Worm (Caenorhabditis elegans) whole organism, L4/young adult: Measurements from ENCODE around the gene unc-76.

ENCODE experiments used
- W03F9.2 ChIP-seq: fragments of 150-350 bp; optimal IDR thresholded peaks from 2 replicates; lab custom pipeline; 2014; ENCODE audit warnings: missing biosample characterization, missing genetic modification characterization
- dao-5 ChIP-seq: sonication (generic microtip); optimal IDR thresholded peaks from 2 replicates; lab custom pipeline; 2016; ENCODE audit warnings: missing genotype, missing genetic modification characterization, moderate library complexity, missing compliant biosample characterization
- him-1 ChIP-seq: sonication (generic microtip); optimal IDR thresholded peaks from 2 replicates; lab custom pipeline; 2016; ENCODE audit warnings: missing genotype, missing genetic modification reagents, missing genetic modification characterization, missing compliant biosample characterization

unc-76 gene

DNA sequence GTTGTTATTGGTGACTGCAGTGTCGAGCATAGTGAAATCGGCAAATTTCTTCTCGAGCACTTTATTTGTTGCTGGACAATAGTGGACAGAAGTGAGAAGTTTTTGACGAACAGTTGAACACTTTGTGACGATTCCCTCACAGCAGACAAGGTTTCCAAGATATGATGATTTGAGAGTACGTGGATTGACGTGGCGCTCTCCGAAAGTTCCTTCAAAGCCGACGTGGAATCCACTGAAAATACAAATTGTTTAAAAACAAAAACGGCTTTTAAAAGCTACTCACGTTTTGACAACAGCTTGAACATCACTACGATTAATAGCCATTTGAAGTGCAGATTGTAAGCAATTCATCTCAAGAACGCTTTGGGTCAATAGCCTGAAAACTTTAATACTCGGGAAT lies 12.6 kb upstream of the unc-76 start:
- no peak for TF ChIP-seq him-1
- no peak for TF ChIP-seq W03F9.2 (tag; lab: Kevin White, UChicago)
- no peak for TF ChIP-seq dao-5 (tag; lab: Kevin White, UChicago)

DNA sequence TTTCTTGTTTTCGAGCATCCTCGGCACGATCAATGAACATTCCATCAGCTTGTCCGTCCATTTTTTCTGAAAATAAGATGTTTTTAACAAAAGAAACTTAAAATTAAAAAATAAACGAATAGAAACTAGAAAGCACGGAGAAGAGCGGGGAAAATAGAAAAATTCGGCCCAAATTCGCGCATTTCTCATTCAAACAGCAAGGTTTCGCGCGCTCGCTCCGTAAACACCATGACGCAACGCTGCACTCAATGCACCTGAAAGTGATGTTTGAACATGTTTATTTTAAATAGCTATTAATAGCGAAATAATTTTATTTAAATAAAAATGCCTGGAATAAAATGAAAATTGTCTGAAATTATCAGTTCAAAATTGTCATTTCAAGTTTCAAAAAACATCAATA lies 12.0 kb upstream of the unc-76 start, which contains the start of the genes mcm-3 and C25D7.15:
TSS of gene mcm-3 (minus strand) at position 66 of the 400 bp plus-strand sequence.
TSS of gene C25D7.15 (plus strand) at position 275 of the 400 bp plus-strand sequence.
- TF ChIP-seq W03F9.2 (tag; lab: Kevin White, UChicago), result peak; percentile 32
- no peak for TF ChIP-seq him-1

DNA sequence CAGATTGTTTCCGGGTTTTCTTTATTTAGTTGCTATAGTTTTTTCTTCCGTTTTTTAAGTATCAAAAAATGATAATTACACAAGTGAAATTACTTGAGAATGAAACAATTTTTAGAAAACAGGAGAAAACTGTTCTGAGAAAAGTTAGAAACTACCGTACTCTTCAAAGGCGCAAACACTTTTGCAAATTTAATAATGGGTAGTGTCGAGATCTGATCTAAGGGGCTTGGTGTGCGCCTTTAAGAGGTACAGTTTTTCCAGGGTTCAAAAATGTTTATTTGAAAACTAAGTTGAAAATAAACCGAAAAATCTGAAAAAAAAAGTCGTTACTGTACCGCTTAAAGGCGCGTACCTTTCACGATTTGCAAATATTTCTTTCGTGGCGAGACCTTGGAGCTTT lies 11.0 kb upstream of the unc-76 start:
- TF ChIP-seq him-1, result no peak
- TF ChIP-seq dao-5 (tag; lab: Kevin White, UChicago), result no peak
- no peak for TF ChIP-seq W03F9.2 (tag; lab: Kevin White, UChicago)

DNA sequence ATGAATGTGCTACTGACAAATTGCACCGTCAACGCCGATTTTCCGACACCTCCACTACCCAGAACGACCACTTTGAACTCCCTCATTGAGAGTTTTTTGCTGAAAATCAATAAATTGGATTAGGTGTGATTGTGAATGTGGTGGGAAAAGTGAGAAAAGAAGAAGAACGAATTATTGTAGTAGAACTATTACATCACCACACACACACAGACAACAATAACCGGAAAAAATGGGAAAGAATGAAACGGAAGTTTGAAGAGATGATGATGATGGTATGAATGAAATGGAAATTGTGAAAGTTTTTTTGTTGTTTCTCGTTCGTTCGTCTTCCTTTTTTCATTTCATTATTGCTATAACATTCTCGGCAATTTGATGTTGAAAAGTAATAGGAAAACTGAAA lies 7.6 kb upstream of the unc-76 start, which contains the start of gene rap-2:
TSS of gene rap-2 (minus strand) at position 101 of the 400 bp plus-strand sequence.
- no peak for TF ChIP-seq him-1
- TF ChIP-seq W03F9.2 (tag; lab: Kevin White, UChicago), result no peak
- no peak for TF ChIP-seq dao-5 (tag; lab: Kevin White, UChicago)

DNA sequence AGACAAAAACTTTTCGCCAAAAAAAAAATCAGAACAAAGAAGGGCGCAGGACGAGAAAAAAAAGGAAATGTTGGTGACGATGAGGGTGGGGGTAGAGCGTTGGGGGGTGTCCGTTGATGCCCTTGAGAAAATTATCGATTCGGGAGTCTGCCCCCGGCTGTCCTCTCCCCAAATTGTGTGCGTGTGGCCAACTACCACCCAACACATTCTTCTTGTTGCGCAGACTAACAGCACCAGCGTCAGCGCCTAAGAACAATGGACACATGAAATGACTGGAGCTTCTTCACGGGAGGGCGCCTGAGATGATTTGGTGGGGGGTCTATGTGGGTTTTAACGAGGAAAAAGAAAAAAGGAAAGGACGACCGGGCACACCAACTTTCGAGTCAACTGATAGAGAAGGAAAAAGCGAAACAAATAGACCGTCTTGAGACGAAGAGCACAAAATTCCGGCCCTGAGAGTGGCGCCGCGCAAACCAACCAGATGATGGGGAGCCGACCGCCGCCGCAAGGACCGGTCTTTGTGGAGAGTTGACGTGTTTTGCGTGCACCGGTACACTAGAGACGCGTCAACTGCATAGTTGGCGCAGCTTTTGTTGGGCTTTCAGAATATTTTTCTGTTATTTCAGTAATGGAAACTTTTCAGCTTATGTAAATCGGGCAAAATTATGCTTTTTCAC lies 6.4 kb upstream of the unc-76 start, which contains the start of gene C25D7.9:
TSS of gene C25D7.9 (plus strand) at position 68 of the 677 bp plus-strand sequence.
- TF ChIP-seq him-1, result no peak
- no peak for TF ChIP-seq dao-5 (tag; lab: Kevin White, UChicago)
- TF ChIP-seq W03F9.2 (tag; lab: Kevin White, UChicago), result no peak

DNA sequence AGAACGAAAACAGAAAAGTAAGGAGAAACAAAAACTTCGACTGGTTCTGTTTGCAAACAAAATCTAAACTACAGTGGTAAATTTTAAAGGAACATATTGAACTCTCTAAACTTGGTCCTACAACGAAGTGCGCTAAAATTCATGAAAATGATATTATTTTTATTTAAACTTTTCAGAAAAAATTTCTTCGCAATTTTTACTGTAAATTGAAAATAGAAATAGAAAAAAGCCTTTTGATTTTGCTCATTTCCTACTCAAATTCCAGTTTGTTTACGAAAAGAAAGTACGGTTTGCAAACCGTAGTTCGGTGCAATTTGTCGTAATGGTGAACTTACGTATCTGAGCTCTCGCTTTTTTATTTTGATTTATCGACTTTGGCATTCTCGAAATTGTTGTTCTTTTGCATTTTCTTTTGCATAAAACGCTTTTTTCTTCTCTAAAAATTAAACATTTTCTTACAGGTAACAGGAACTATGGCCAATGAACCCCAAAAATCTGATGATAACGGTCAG lies 5.7 kb upstream of the unc-76 start, which contains the start of gene otub-1:
TSS of gene otub-1 (plus strand) at position 462 of the 512 bp plus-strand sequence.
- TF ChIP-seq W03F9.2 (tag; lab: Kevin White, UChicago) (no peak), him-1 (no peak), dao-5 (tag; lab: Kevin White, UChicago) (no peak)

DNA sequence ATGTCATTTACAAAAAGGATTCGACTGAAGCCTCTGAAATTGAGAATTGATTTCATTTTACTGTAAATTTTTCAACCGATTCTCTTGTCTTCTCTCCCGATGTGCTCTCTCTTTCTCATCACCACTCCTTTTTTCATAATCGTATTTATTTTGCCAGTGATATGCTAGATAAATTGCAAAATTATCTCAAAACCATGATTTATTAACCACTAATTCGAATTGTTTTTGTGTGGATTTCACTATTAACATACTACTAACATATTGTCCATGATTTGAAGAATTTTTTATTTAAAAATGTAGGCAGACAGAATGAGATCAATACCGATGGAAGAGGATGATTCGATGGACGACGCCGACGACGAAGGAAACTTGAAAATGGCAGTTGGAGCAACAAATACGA lies 4.4 kb upstream of the unc-76 start, which contains the start of gene C25D7.10:
TSS of gene C25D7.10 (plus strand) at position 301 of the 400 bp plus-strand sequence.
- TF ChIP-seq dao-5 (tag; lab: Kevin White, UChicago) (no peak), him-1 (no peak), W03F9.2 (tag; lab: Kevin White, UChicago) (no peak)

- no peak for TF ChIP-seq dao-5 (tag; lab: Kevin White, UChicago)
- TF ChIP-seq W03F9.2 (tag; lab: Kevin White, UChicago), result no peak
- TF ChIP-seq him-1, result no peak
Observed at ce11 chrV:15068378-15068777, 3.2 kb upstream of the unc-76 start, which contains the start of gene dnj-3. Gene dnj-3, plus strand, starts transcription at chrV:15068678.

- TF ChIP-seq dao-5 (tag; lab: Kevin White, UChicago), result no peak
- no peak for TF ChIP-seq W03F9.2 (tag; lab: Kevin White, UChicago)
Observed at ce11 chrV:15069435-15069985, 2.0 kb upstream of the unc-76 start.

- no peak for TF ChIP-seq dao-5 (tag; lab: Kevin White, UChicago)
- TF ChIP-seq him-1, result no peak
- TF ChIP-seq W03F9.2 (tag; lab: Kevin White, UChicago), result no peak
Observed at ce11 chrV:15072738-15073137, 1.2 kb downstream of the unc-76 start.

DNA sequence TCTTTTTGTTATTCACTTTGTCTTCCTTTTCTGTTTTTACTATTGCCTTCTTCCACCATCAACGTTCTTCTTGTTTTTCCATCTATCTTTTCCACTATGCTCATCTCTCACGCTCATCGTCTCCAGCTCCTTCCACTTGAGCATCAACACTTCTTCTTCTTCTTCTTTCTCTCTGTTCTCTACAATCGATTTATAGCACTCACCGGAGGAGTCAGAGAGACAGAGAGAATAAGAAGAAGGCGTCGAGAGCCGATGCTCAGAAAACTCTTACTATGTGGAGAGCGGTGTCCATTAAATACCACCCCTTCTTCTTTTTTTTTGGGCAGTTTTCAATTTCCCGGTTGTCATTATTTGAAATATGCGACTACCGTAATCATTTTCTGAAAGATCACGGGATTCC lies 3.3 kb downstream of the unc-76 start:
- no peak for TF ChIP-seq dao-5 (tag; lab: Kevin White, UChicago)
- peak; percentile 3 for TF ChIP-seq him-1

- TF ChIP-seq dao-5 (tag; lab: Kevin White, UChicago) (no peak), W03F9.2 (tag; lab: Kevin White, UChicago) (no peak), him-1 (no peak)
Observed at ce11 chrV:15078560-15078959, 7.0 kb downstream of the unc-76 start.

ce11 chrV:15082291-15082690 lies 10.7 kb downstream of the unc-76 start, which contains the start of the genes C01G10.10 and C01G10.9:
Gene C01G10.10, minus strand, starts transcription at chrV:15082441.
Gene C01G10.9, plus strand, starts transcription at chrV:15082530.
- TF ChIP-seq dao-5 (tag; lab: Kevin White, UChicago), result no peak
- peak; percentile 72 for TF ChIP-seq W03F9.2 (tag; lab: Kevin White, UChicago)
- TF ChIP-seq him-1, result peak; percentile 61

DNA sequence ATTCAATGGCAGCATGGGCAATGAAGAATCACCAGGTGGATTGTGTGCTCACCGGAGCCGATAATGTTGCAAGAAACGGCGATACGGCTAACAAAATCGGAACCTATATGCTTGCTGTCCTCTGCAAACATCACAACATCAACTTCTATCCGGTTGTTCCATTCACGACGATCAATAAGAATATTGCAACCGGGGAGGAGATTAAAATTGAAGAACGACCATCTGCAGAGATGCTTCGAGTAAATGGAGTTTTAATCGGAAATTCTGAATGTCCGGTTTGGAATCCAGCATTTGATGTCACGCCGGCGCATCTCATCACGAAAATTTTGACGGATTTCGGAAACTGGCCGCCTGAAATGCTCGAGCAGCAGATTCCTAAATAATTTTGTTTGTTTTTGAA lies 12.1 kb downstream of the unc-76 start:
- TF ChIP-seq him-1 (no peak), W03F9.2 (tag; lab: Kevin White, UChicago) (no peak), dao-5 (tag; lab: Kevin White, UChicago) (no peak)
